Fruit fly (Drosophila melanogaster) whole organism: ENCODE data around the gene Syx17.

Experiments used
- CG8478 ChIP-seq: fragments of >200 bp; optimal IDR thresholded peaks from 2 replicates; lab custom pipeline; 2018; ENCODE audit warnings: inconsistent platforms
- Dll ChIP-seq: fragments of >200 bp; optimal IDR thresholded peaks from 2 replicates; lab custom pipeline; 2017
- pan ChIP-seq: fragments of >200 bp; optimal IDR thresholded peaks from 2 replicates; lab custom pipeline; 2017
- psq ChIP-seq: fragments of >200 bp; optimal IDR thresholded peaks from 2 replicates; lab custom pipeline; 2017

DNA sequence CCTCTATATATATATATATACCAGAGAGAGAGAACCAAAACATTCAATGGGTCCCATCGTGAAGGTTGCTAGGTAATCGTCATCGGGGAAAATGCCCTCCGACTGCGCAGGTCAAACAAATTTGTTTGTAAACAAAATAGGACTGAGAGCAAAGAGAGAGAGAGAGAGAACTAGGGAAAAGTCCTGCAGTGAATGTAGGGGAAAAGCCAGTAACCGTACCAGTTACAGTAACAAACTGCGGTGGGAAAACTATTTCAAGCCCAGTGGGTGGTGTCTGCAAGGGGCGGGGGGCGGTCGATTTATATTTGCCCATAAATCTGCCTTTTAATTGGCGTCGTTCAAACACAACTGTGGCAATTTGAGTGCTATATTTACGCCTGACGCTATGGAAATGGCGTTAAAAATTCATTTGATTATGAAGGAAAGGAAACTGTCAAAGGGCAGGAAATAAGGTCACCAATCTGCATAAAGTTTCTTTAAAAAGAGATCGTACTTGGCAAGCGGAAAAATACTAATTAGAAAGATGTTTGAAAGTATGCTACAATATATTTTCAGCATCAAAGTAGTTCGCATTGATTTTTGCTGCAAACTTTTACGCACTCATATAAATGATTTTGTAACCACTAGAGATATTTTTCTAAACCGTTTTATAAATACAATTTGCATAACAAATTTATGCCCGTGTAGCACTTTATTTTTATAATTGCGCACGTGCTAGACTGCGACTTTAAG lies 6.8 kb downstream of the Syx17 start:
- TF ChIP-seq CG8478 (lab: Kevin White, UChicago) (no peak), psq (lab: Kevin White, UChicago) (no peak), pan (lab: Kevin White, UChicago) (no peak), Dll (lab: Kevin White, UChicago) (no peak)
